Fruit fly (Drosophila melanogaster): ENCODE measurements around the gene Mst84B.
A peak's percentile ranks its signal among the peaks of the same experiment; 100 is the strongest.

Mst84B gene

DNA sequence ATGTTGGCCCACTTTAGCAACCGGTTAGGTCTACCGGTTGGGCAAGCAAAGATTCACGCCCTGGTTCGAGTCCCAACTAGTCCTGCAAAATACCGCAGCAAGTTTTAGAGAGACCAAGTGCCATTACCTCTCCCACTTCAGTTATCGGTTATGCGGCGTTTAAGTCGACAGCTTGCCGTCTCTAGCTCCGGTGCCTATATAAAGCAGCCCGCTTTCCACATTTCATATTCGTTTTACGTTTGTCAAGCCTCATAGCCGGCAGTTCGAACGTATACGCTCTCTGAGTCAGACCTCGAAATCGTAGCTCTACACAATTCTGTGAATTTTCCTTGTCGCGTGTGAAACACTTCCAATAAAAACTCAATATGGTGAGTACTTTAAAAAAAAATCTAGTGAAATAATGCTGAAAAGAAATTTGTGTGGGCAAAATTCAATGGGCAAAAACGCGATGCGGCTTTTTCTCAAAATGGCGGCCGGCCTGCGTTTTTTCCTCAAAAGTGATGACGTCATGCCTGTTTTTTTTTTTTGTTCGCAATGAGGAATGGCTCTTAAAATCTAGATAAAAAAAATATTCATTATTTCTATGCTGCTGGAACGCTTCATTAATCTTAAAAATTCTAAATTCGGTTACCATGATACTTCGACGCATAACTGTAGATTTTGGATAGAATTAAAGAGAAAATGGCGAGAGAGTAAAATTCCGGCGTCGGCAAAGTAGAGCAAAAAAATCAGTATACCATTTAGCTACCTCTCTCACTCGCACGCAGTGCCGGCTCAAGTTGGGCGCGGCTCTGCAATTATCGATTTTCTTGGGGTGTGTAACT is 24.6 kb downstream of the Mst84B start, which contains the start of gene alphaTub84B (continued):
- TF ChIP-seq crp (GFP tag; optimal IDR thresholded peaks at IDR 0.05) (no peak), sqz (GFP tag; optimal IDR thresholded peaks at IDR 0.05) (peak; percentile 99), lbe (GFP tag; optimal IDR thresholded peaks at IDR 0.05) (peak; percentile 57), CG7745 (tag; optimal IDR thresholded peaks at IDR 0.05) (no peak), al (GFP tag; IDR thresholded peaks at IDR 0.05) (no peak), CG17829 (tag; optimal IDR thresholded peaks at IDR 0.05) (peak; percentile 66), CG14710 (tag; optimal IDR thresholded peaks at IDR 0.05) (peak; percentile 54), CG18764 (GFP tag; optimal IDR thresholded peaks at IDR 0.05) (peak; percentile 10), ken (GFP tag; IDR thresholded peaks at IDR 0.05) (peak; percentile 70; the same call in 2 of the 3 replicates), CG34376 (GFP tag; optimal IDR thresholded peaks at IDR 0.05) (peak; percentile 90), Ada2b (GFP tag; IDR thresholded peaks at IDR 0.05) (no peak), Hsf (GFP tag; optimal IDR thresholded peaks at IDR 0.05) (peak; percentile 1), mam (GFP tag; optimal IDR thresholded peaks at IDR 0.05) (peak; percentile 53), Dp (GFP tag; optimal IDR thresholded peaks at IDR 0.05) (peak; percentile 35), CG31441 (GFP tag; IDR thresholded peaks at IDR 0.05) (peak; percentile 50; the same call in 1 of the 2 replicates), schlank (tag; optimal IDR thresholded peaks at IDR 0.05) (peak; percentile 22), eyg (GFP tag; optimal IDR thresholded peaks at IDR 0.05) (peak; percentile 80), unc-4 (GFP tag; IDR thresholded peaks at IDR 0.05; ENCODE audit: partially characterized antibody) (peak; percentile 37; the same call in 1 of the 2 replicates), lab (GFP tag; optimal IDR thresholded peaks at IDR 0.05) (peak; percentile 83), dimm (GFP tag; IDR thresholded peaks at IDR 0.05) (no peak), MTF-1 (GFP tag; optimal IDR thresholded peaks at IDR 0.05; ENCODE audit: borderline replicate concordance) (peak; percentile 77), CG15514 (GFP tag; optimal IDR thresholded peaks at IDR 0.05) (peak; percentile 62), CG33213 (GFP tag; optimal IDR thresholded peaks at IDR 0.05) (peak; percentile 87), tna (GFP tag; IDR thresholded peaks at IDR 0.05; ENCODE audit: partially characterized antibody) (peak; percentile 71), CG18619 (GFP tag; optimal IDR thresholded peaks at IDR 0.05) (peak; percentile 53), CG17385 (GFP tag; optimal IDR thresholded peaks at IDR 0.05) (peak; percentile 77), CG12299 (tag; optimal IDR thresholded peaks at IDR 0.05) (peak; percentile 31), pfk (GFP tag; optimal IDR thresholded peaks at IDR 0.05) (peak; percentile 57), CG12219 (GFP tag; optimal IDR thresholded peaks at IDR 0.05) (peak; percentile 42), bsh (GFP tag; optimal IDR thresholded peaks at IDR 0.05) (peak; percentile 32 to 47), CG3407 (GFP tag; optimal IDR thresholded peaks at IDR 0.05) (peak; percentile 68), hth (optimal IDR thresholded peaks at IDR 0.05) (no peak), CG14860 (GFP tag; IDR thresholded peaks at IDR 0.05; ENCODE audit: partially characterized antibody) (peak; percentile 29; the same call in 1 of the 3 replicates), yki (optimal IDR thresholded peaks at IDR 0.05) (no peak), da (GFP tag; optimal IDR thresholded peaks at IDR 0.05) (peak; percentile 14), CG32767 (GFP tag; IDR thresholded peaks at IDR 0.05) (peak; percentile 87), CG30403 (GFP tag; optimal IDR thresholded peaks at IDR 0.05) (no peak), CG3163 (GFP tag; optimal IDR thresholded peaks at IDR 0.05) (peak; percentile 72), slp2 (GFP tag; optimal IDR thresholded peaks at IDR 0.05) (peak; percentile 30), CG12942 (GFP tag; optimal IDR thresholded peaks at IDR 0.05) (peak; percentile 55), Sry-β (GFP tag; optimal IDR thresholded peaks at IDR 0.05) (no peak), Elba2 (GFP tag; optimal IDR thresholded peaks at IDR 0.05) (no peak), CrebB (tag; optimal IDR thresholded peaks at IDR 0.05) (peak; percentile 81), wor (GFP tag; IDR thresholded peaks at IDR 0.05) (no peak), CG2129 (GFP tag; IDR thresholded peaks at IDR 0.05; ENCODE audit: partially characterized antibody) (no peak), Hr39 (optimal IDR thresholded peaks at IDR 0.05) (no peak), CG10209 (GFP tag; optimal IDR thresholded peaks at IDR 0.05) (peak; percentile 51), Gug (GFP tag; IDR thresholded peaks at IDR 0.05) (peak; percentile 73; the same call in 3 of the 4 replicates), CG15696 (tag; optimal IDR thresholded peaks at IDR 0.05) (peak; percentile 12)

All from whole organism, embryonic.